Worm (Caenorhabditis elegans) whole organism, L1 larva: Measurements from ENCODE around the gene F08C6.5.

Experiments used
- C16A3.4 ChIP-seq: fragments of 150-350 bp; optimal IDR thresholded peaks from 2 replicates; lab custom pipeline; 2014; ENCODE audit warnings: missing biosample characterization, missing genetic modification characterization
- F16B12.6 ChIP-seq: fragments of 150-350 bp; optimal IDR thresholded peaks from 2 replicates; lab custom pipeline; 2014; ENCODE audit warnings: missing biosample characterization, missing genetic modification characterization
- Y116A8C.19 ChIP-seq: sonication (generic microtip); optimal IDR thresholded peaks from 2 replicates; lab custom pipeline; 2016; ENCODE audit warnings: missing compliant biosample characterization, missing genetic modification characterization, borderline replicate concordance
- alr-1 ChIP-seq: fragments of 200-800 bp; sonication (Bioruptor generic); optimal IDR thresholded peaks from 2 replicates; lab custom pipeline; 2018; ENCODE audit warnings: borderline replicate concordance, mild to moderate bottlenecking, missing genetic modification characterization, missing compliant biosample characterization
- aly-2 ChIP-seq: fragments of 150-350 bp; optimal IDR thresholded peaks from 2 replicates; lab custom pipeline; 2014; ENCODE audit warnings: missing biosample characterization, missing genetic modification characterization
- blmp-1 ChIP-seq: fragments of 150-350 bp; optimal IDR thresholded peaks from 2 replicates; lab custom pipeline; 2014; ENCODE audit warnings: missing biosample characterization, missing genetic modification characterization
- ceh-82 ChIP-seq, 3 experiments: fragments of 150-350 bp in 1 of 3; sonication (generic microtip) in 2 of 3; optimal IDR thresholded peaks; 2 replicates each; lab custom pipeline; 2014 to 2017; ENCODE audit warnings: missing biosample characterization in 3 of 3, missing genetic modification characterization in 3 of 3
- ceh-88 ChIP-seq: fragments of 200-800 bp; sonication (Bioruptor generic); IDR thresholded peaks from 2 replicates; pipeline ENCODE4 v1.3.6; 2022; ENCODE audit warnings: missing genetic modification characterization, missing compliant biosample characterization
- dpl-1 ChIP-seq, 3 experiments: fragments of 150-350 bp in 2 of 3; sonication (generic microtip) in 1 of 3; optimal IDR thresholded peaks; 2 replicates each; lab custom pipeline; 2014 to 2017; ENCODE audit warnings: missing biosample characterization in 3 of 3, missing genetic modification characterization in 3 of 3, missing genetic modification reagents in 3 of 3
- efl-1 ChIP-seq, 4 experiments: fragments of 150-350 bp; optimal IDR thresholded peaks in 3 of 4; peaks in 1 of 4; 1 replicate in 1 of 4; 2 replicates in 3 of 4; lab custom pipeline; 2014; ENCODE audit warnings: missing biosample characterization in 2 of 4, missing genetic modification characterization in 2 of 4, missing genetic modification reagents in 2 of 4
- efl-3 ChIP-seq: fragments of 200-800 bp; sonication (Bioruptor generic); optimal IDR thresholded peaks from 2 replicates; lab custom pipeline; 2018; ENCODE audit warnings: mild to moderate bottlenecking, missing genetic modification characterization, missing compliant biosample characterization
- elt-2 ChIP-seq: sonication (generic microtip); optimal IDR thresholded peaks from 2 replicates; lab custom pipeline; 2016; ENCODE audit warnings: missing genetic modification characterization, mild to moderate bottlenecking, inconsistent platforms, missing compliant biosample characterization, missing genetic modification reagents
- elt-3 ChIP-seq, 6 experiments: fragments of 150-350 bp in 1 of 6; sonication (generic microtip); optimal IDR thresholded peaks; 2 replicates each; lab custom pipeline; 2017 to 2018; ENCODE audit warnings: missing biosample characterization in 6 of 6, missing genetic modification characterization in 6 of 6, inconsistent platforms in 1 of 6
- ets-5 ChIP-seq: fragments of 200-800 bp; sonication (Bioruptor generic); IDR thresholded peaks from 2 replicates; pipeline ENCODE4 v1.3.6; 2022; ENCODE audit warnings: missing genetic modification characterization, missing compliant biosample characterization
- fkh-10 ChIP-seq: sonication (generic microtip); optimal IDR thresholded peaks from 2 replicates; lab custom pipeline; 2017; ENCODE audit warnings: missing biosample characterization, missing genetic modification reagents, missing genetic modification characterization
- fos-1 ChIP-seq: fragments of 150-350 bp; optimal IDR thresholded peaks from 2 replicates; lab custom pipeline; 2014; ENCODE audit warnings: missing biosample characterization, missing genetic modification characterization
- hlh-17 ChIP-seq: fragments of 200-800 bp; sonication (Bioruptor generic); optimal IDR thresholded peaks from 2 replicates; lab custom pipeline; 2018; ENCODE audit warnings: missing genetic modification characterization, mild to moderate bottlenecking, missing compliant biosample characterization, moderate library complexity, borderline replicate concordance
- lin-13 ChIP-seq: fragments of 150-350 bp; optimal IDR thresholded peaks from 2 replicates; lab custom pipeline; 2014; ENCODE audit warnings: missing biosample characterization, missing genetic modification reagents, missing genetic modification characterization
- lin-15B ChIP-seq: fragments of 150-350 bp; sonication (generic microtip); optimal IDR thresholded peaks from 3 replicates; lab custom pipeline; 2014; ENCODE audit warnings: missing biosample characterization, missing genetic modification characterization
- lin-35 ChIP-seq, 2 experiments: fragments of 150-350 bp; optimal IDR thresholded peaks; 2 replicates each; lab custom pipeline; 2014; ENCODE audit warnings: missing biosample characterization in 2 of 2, missing genetic modification characterization in 2 of 2, missing genetic modification reagents in 2 of 2
- lin-39 ChIP-seq: fragments of 150-350 bp; optimal IDR thresholded peaks from 2 replicates; lab custom pipeline; 2014; ENCODE audit warnings: missing biosample characterization, missing genetic modification reagents, missing genetic modification characterization
- lir-3 ChIP-seq: sonication (generic microtip); optimal IDR thresholded peaks from 2 replicates; lab custom pipeline; 2016; ENCODE audit warnings: mild to moderate bottlenecking, missing genetic modification characterization, moderate library complexity, missing compliant biosample characterization; ENCODE audit not compliant: poor library complexity
- mef-2 ChIP-seq: fragments of 150-350 bp; optimal IDR thresholded peaks from 2 replicates; lab custom pipeline; 2014; ENCODE audit warnings: missing biosample characterization, missing genetic modification characterization
- nhr-12 ChIP-seq: sonication (generic microtip); optimal IDR thresholded peaks from 2 replicates; lab custom pipeline; 2017; ENCODE audit warnings: missing biosample characterization, missing genetic modification characterization
- nhr-237 ChIP-seq: fragments of 150-350 bp; optimal IDR thresholded peaks from 2 replicates; lab custom pipeline; 2014; ENCODE audit warnings: missing biosample characterization, missing genetic modification characterization
- nhr-71 ChIP-seq: sonication (generic microtip); optimal IDR thresholded peaks from 2 replicates; lab custom pipeline; 2016; ENCODE audit warnings: mild to moderate bottlenecking, missing genetic modification characterization, moderate library complexity, missing compliant biosample characterization
- nhr-84 ChIP-seq: sonication (generic microtip); optimal IDR thresholded peaks from 2 replicates; lab custom pipeline; 2017; ENCODE audit warnings: missing biosample characterization, missing genetic modification characterization
- nhr-85 ChIP-seq: sonication (generic microtip); peaks from one replicate; lab custom pipeline; 2016; ENCODE audit warnings: missing genetic modification characterization, inconsistent platforms, missing compliant biosample characterization
- nhr-90 ChIP-seq: sonication (generic microtip); optimal IDR thresholded peaks from 2 replicates; lab custom pipeline; 2016; ENCODE audit warnings: mild to moderate bottlenecking, missing genetic modification characterization, missing compliant biosample characterization; ENCODE audit not compliant: poor library complexity
- pqm-1 ChIP-seq: sonication (generic microtip); optimal IDR thresholded peaks from 3 replicates; lab custom pipeline; 2017; ENCODE audit warnings: missing biosample characterization, missing genetic modification characterization
- snpc-4 ChIP-seq: fragments of 150-350 bp; optimal IDR thresholded peaks from 2 replicates; lab custom pipeline; 2014; ENCODE audit warnings: missing biosample characterization, missing genetic modification characterization
- swsn-7 ChIP-seq: sonication (generic microtip); optimal IDR thresholded peaks from 2 replicates; lab custom pipeline; 2016; ENCODE audit warnings: missing genetic modification characterization, missing compliant biosample characterization
- tbx-2 ChIP-seq: sonication (generic microtip); optimal IDR thresholded peaks from 2 replicates; lab custom pipeline; 2016; ENCODE audit warnings: missing genetic modification characterization, missing compliant biosample characterization
- unc-86 ChIP-seq: sonication (generic microtip); optimal IDR thresholded peaks from 2 replicates; lab custom pipeline; 2016; ENCODE audit warnings: missing genetic modification characterization, missing compliant biosample characterization
- vab-15 ChIP-seq: sonication (generic microtip); optimal IDR thresholded peaks from 2 replicates; lab custom pipeline; 2017; ENCODE audit warnings: missing genotype, mild to moderate bottlenecking, missing genetic modification characterization, missing compliant biosample characterization
- xbp-1 ChIP-seq: sonication (generic microtip); optimal IDR thresholded peaks from 2 replicates; lab custom pipeline; 2016; ENCODE audit warnings: missing genetic modification characterization, missing compliant biosample characterization
- zip-4 ChIP-seq: fragments of 200-800 bp; sonication (Bioruptor generic); optimal IDR thresholded peaks from 2 replicates; lab custom pipeline; 2018; ENCODE audit warnings: mild to moderate bottlenecking, missing genetic modification characterization, moderate library complexity, missing compliant biosample characterization
- ztf-11 ChIP-seq, 2 experiments: sonication (generic microtip); optimal IDR thresholded peaks; 2 replicates each; lab custom pipeline; 2016 to 2017; ENCODE audit warnings: missing genetic modification characterization in 2 of 2, missing biosample characterization in 1 of 2, missing compliant biosample characterization in 1 of 2

F08C6.5 gene

DNA sequence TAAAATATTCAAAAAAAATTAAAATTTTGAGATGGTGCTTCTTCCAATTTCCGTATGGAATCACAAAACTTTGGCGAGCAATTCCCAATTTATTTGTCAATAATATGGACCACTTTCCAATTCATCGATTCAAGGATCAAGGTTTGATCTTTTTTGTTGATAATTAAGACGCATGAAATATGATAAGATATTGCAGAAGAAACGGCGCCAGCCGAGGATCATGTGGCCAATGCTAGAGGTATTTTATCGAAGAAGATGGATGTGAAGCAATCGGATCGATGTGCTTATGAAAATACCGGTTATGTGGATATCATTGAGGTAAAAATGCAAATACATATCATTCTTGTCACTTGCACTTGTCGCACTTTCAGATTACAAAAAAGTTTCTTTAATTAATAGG, 8.8 kb upstream of the F08C6.5 start:
- no peak for TF ChIP-seq lin-15B
- TF ChIP-seq lin-39 (tag; lab: Kevin White, UChicago): no peak
- TF ChIP-seq tbx-2 (tag; lab: Kevin White, UChicago): no peak
- peak; percentile 63 for TF ChIP-seq blmp-1 (tag; lab: Kevin White, UChicago)
- no peak for TF ChIP-seq aly-2 (tag; lab: Kevin White, UChicago)
- TF ChIP-seq nhr-85 (tag; lab: Kevin White, UChicago): peak; percentile 28
- no peak for TF ChIP-seq nhr-12 (tag; lab: Kevin White, UChicago)
- no peak for TF ChIP-seq fkh-10 (GFP tag; lab: Kevin White, UChicago)
- TF ChIP-seq lin-35 (GFP tag; optimal IDR thresholded peaks at IDR 0.05; lab: Kevin White, UChicago): no peak
- no peak for TF ChIP-seq lin-13 (GFP tag; lab: Kevin White, UChicago)
- TF ChIP-seq dpl-1 (GFP tag; optimal IDR thresholded peaks at IDR 0.05; lab: Kevin White, UChicago): no peak
- TF ChIP-seq efl-1 (optimal IDR thresholded peaks at IDR 0.05; lab: Kevin White, UChicago): no peak
- peak in 1 of 2 experiments; percentile 90 for TF ChIP-seq efl-1 (GFP tag; optimal IDR thresholded peaks at IDR 0.05 in 1 of 2; lab: Kevin White, UChicago)
- no peak for TF ChIP-seq nhr-84
- no peak for TF ChIP-seq swsn-7 (tag; lab: Kevin White, UChicago)
- no peak for TF ChIP-seq pqm-1 (tag; lab: Kevin White, UChicago)
- TF ChIP-seq elt-2 (tag; lab: Kevin White, UChicago): no peak
- TF ChIP-seq efl-3 (GFP tag; lab: Kevin White, UChicago): no peak
- no peak for TF ChIP-seq xbp-1 (tag; lab: Kevin White, UChicago)
- no peak for TF ChIP-seq hlh-17 (GFP tag; lab: Kevin White, UChicago)
- TF ChIP-seq ceh-82 (tag; optimal IDR thresholded peaks at IDR 0.05; lab: Kevin White, UChicago): no peak
- no peak for TF ChIP-seq lir-3 (tag; lab: Kevin White, UChicago)
- TF ChIP-seq ztf-11 (tag; optimal IDR thresholded peaks at IDR 0.05; lab: Kevin White, UChicago): no peak
- no peak for TF ChIP-seq Y116A8C.19
- TF ChIP-seq elt-3 (tag; optimal IDR thresholded peaks at IDR 0.05; lab: Kevin White, UChicago): peak in 1 of 6 experiments; percentile 51
- TF ChIP-seq nhr-90 (tag; lab: Kevin White, UChicago): no peak
- TF ChIP-seq snpc-4: no peak
- TF ChIP-seq ceh-88 (GFP tag; lab: Robert Waterston, UW): no peak
- TF ChIP-seq vab-15 (tag; lab: Kevin White, UChicago): no peak
- TF ChIP-seq alr-1 (tag; lab: Kevin White, UChicago): no peak
- TF ChIP-seq C16A3.4: no peak
- TF ChIP-seq F16B12.6: no peak
- TF ChIP-seq unc-86: no peak
- no peak for TF ChIP-seq nhr-71 (tag; lab: Kevin White, UChicago)

DNA sequence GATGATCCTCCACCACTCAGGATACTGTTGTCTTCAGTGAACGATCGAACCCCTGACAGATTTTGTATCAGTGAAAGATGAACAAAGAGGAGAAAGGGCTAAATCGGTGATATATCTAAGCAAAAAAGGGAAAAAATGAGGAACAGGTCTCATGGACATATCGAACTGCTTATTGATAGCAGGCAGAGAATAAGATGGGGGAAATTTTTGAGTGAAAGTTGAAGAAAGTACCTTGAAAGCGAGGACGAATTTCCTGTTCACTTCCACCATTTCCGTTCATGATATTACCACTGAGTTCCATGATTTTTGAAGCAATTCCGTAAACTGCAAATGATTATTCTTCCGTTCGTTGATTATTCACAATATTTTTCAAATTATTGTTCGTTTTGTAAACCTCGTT, 5.9 kb upstream of the F08C6.5 start:
- TF ChIP-seq mef-2 (tag; lab: Kevin White, UChicago): no peak
- no peak for TF ChIP-seq swsn-7 (tag; lab: Kevin White, UChicago)
- no peak for TF ChIP-seq ets-5 (GFP tag; lab: Robert Waterston, UW)
- peak; percentile 89 for TF ChIP-seq blmp-1 (tag; lab: Kevin White, UChicago)
- no peak for TF ChIP-seq fos-1

DNA sequence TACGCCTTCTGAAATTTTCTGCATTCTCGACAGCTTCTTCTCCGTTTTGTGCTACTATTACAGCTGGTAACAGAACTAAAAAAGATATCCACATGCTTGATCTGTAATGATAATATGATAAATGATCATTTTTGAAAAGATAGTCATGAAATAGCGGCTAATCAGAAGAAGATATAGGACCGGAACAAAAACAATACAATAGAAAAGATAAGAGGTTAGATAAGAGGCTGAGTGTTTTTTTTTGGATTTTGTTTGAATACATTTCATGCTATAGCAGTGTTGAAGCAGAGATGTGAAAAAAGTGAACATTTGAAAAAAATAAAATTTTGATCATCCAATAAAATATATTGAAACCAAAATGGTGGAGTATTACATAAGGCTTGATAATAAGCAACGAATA, 4.9 kb upstream of the F08C6.5 start, which contains the start of gene F46C8.8:
TSS of gene F46C8.8 (minus strand) at position 101 of the 400 bp plus-strand sequence.
- TF ChIP-seq C16A3.4: no peak
- peak; percentile 55 for TF ChIP-seq nhr-85 (tag; lab: Kevin White, UChicago)
- TF ChIP-seq nhr-237 (tag; lab: Kevin White, UChicago): no peak
- TF ChIP-seq zip-4: no peak
- TF ChIP-seq elt-3 (tag; optimal IDR thresholded peaks at IDR 0.05; lab: Kevin White, UChicago): peak in 1 of 6 experiments; percentile 10
